Fruit fly (Drosophila melanogaster) whole organism, adult: ENCODE measurements around the gene alphaKap4.

Experiments used
- CG11617 ChIP-seq: fragments of 200-800 bp; sonication (Bioruptor generic); optimal IDR thresholded peaks from 2 replicates; lab custom pipeline; 2017; ENCODE audit warnings: mild to moderate bottlenecking, missing biosample characterization, missing genetic modification reagents, missing genetic modification characterization
- CG7045 ChIP-seq: fragments of 200-800 bp; sonication (Bioruptor generic); optimal IDR thresholded peaks from 2 replicates; lab custom pipeline; 2017; ENCODE audit warnings: missing biosample characterization, mild to moderate bottlenecking, missing genetic modification characterization
- ovo ChIP-seq: fragments of 200-800 bp; sonication (Bioruptor generic); optimal IDR thresholded peaks from 2 replicates; lab custom pipeline; 2016; ENCODE audit warnings: missing biosample characterization, missing genetic modification characterization
- toe ChIP-seq: fragments of 200-800 bp; sonication (Bioruptor generic); optimal IDR thresholded peaks from 2 replicates; lab custom pipeline; 2016; ENCODE audit warnings: missing biosample characterization, missing genetic modification characterization

dm6 chr3L:6050230-6050807 is 39.5 kb upstream of the alphaKap4 start, which contains the start of gene Jon65Aiii:
- TF ChIP-seq toe (GFP tag; lab: Kevin White, UChicago) (no peak), ovo (GFP tag; lab: Kevin White, UChicago) (no peak), CG7045 (no peak), CG11617 (GFP tag; lab: Kevin White, UChicago) (no peak)
